Worm (Caenorhabditis elegans): ENCODE measurements around the gene ceh-49.

Gene ceh-49

ce11 chrV:6120156-6120879, at the start of gene ceh-49:
Gene ceh-49, minus strand, starts transcription at chrV:6120206.
- TF ChIP-seq ama-1 (optimal IDR thresholded peaks at IDR 0.05) (no peak), hmg-4 (GFP tag; optimal IDR thresholded peaks at IDR 0.05) (no peak), B0310.2 (tag; optimal IDR thresholded peaks at IDR 0.05) (no peak), hnd-1 (tag; optimal IDR thresholded peaks at IDR 0.05) (no peak), aly-1 (tag; optimal IDR thresholded peaks at IDR 0.05) (no peak)

- TF ChIP-seq tbx-11 (GFP tag; IDR thresholded peaks at IDR 0.05), result no peak
- no peak for TF ChIP-seq sea-1 (GFP tag; conservative IDR thresholded peaks at IDR 0.05)
- TF ChIP-seq aly-1 (tag; optimal IDR thresholded peaks at IDR 0.05), result no peak
- TF ChIP-seq ama-1 (optimal IDR thresholded peaks at IDR 0.05), result no peak
- TF ChIP-seq hnd-1 (tag; optimal IDR thresholded peaks at IDR 0.05), result no peak
- TF ChIP-seq ceh-13 (GFP tag; optimal IDR thresholded peaks at IDR 0.05), result no peak
Observed at ce11 chrV:6138167-6138566, 18.2 kb upstream of the ceh-49 start.

- TF ChIP-seq tra-4 (tag; optimal IDR thresholded peaks at IDR 0.05) (no peak), aly-1 (tag; optimal IDR thresholded peaks at IDR 0.05) (no peak), F13C5.2 (tag; optimal IDR thresholded peaks at IDR 0.05) (no peak), hmbx-1 (tag; optimal IDR thresholded peaks at IDR 0.05) (no peak), tbx-11 (GFP tag; IDR thresholded peaks at IDR 0.05) (no peak)
Observed at ce11 chrV:6135428-6135827, 15.4 kb upstream of the ceh-49 start.

DNA sequence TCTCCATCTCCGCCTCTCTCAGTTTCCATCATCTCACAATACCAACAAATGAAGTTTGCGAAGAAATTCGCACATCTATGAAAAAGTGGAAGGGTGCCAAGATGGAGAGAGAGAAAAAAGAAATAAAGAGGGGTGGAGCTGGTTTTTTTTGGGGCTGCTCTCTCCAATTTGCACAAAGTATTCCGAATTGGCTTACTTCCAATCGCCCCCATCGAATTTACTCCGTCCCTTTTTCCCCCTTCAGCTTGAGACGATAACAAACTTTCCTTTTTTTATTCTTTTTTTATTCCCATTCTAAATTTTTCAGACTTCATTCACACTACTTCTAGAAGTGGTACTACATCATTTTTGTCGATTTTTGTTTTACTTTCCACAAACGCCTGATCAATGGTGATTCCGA, 11.1 kb upstream of the ceh-49 start, which contains the start of gene exp-2:
Gene exp-2 (plus strand): TSS at position 301 of the 400 bp plus-strand sequence.
- TF ChIP-seq hnd-1 (tag; optimal IDR thresholded peaks at IDR 0.05) (no peak), B0310.2 (tag; optimal IDR thresholded peaks at IDR 0.05) (no peak), scrt-1 (GFP tag; IDR thresholded peaks at IDR 0.05) (no peak), flt-1 (GFP tag; IDR thresholded peaks at IDR 0.05) (no peak), hmbx-1 (tag; optimal IDR thresholded peaks at IDR 0.05) (no peak), pes-1 (GFP tag; IDR thresholded peaks at IDR 0.05) (no peak), ets-7 (tag; optimal IDR thresholded peaks at IDR 0.05) (no peak), tra-4 (tag; optimal IDR thresholded peaks at IDR 0.05) (no peak), sea-1 (GFP tag; conservative IDR thresholded peaks at IDR 0.05) (no peak), tbx-37 (GFP tag; conservative IDR thresholded peaks at IDR 0.05) (no peak), ceh-36 (tag; optimal IDR thresholded peaks at IDR 0.05) (no peak), hmg-4 (GFP tag; optimal IDR thresholded peaks at IDR 0.05) (no peak), F13C5.2 (tag; optimal IDR thresholded peaks at IDR 0.05) (no peak), aly-1 (tag; optimal IDR thresholded peaks at IDR 0.05) (no peak), tbx-11 (GFP tag; IDR thresholded peaks at IDR 0.05) (no peak), ama-1 (optimal IDR thresholded peaks at IDR 0.05) (no peak)

ce11 chrV:6128355-6128754, 8.3 kb upstream of the ceh-49 start:
- TF ChIP-seq pes-1 (GFP tag; IDR thresholded peaks at IDR 0.05) (no peak), hnd-1 (tag; optimal IDR thresholded peaks at IDR 0.05) (no peak), flt-1 (GFP tag; IDR thresholded peaks at IDR 0.05) (no peak), tbx-37 (GFP tag; conservative IDR thresholded peaks at IDR 0.05) (no peak), B0310.2 (tag; optimal IDR thresholded peaks at IDR 0.05) (no peak), sea-1 (GFP tag; conservative IDR thresholded peaks at IDR 0.05) (no peak)

DNA sequence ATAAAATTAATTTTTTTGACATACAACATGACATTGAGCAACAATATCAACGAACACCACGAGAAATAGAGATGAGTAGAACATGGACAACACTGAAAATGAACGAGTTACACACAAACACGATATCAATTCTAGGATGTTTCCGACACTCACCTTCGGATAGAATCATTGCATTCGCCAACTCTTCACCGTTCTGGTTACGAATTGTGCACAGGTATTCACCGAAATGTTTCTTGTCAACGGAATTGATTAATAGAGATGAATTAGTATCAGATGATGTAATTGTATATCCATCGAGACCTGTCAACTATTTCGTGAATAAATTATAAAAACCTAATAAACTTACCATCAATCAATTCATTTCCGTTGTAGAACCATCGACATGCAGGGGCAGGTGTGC, 1.7 kb upstream of the ceh-49 start:
- TF ChIP-seq ceh-13 (GFP tag; optimal IDR thresholded peaks at IDR 0.05), result no peak
- TF ChIP-seq ama-1 (optimal IDR thresholded peaks at IDR 0.05), result no peak
- TF ChIP-seq B0310.2 (tag; optimal IDR thresholded peaks at IDR 0.05), result no peak
- no peak for TF ChIP-seq hmbx-1 (tag; optimal IDR thresholded peaks at IDR 0.05)
- no peak for TF ChIP-seq tra-4 (tag; optimal IDR thresholded peaks at IDR 0.05)
- TF ChIP-seq ceh-36 (tag; optimal IDR thresholded peaks at IDR 0.05), result no peak
- TF ChIP-seq tbx-37 (GFP tag; conservative IDR thresholded peaks at IDR 0.05), result no peak
- TF ChIP-seq pes-1 (GFP tag; IDR thresholded peaks at IDR 0.05), result no peak
- no peak for TF ChIP-seq sea-1 (GFP tag; conservative IDR thresholded peaks at IDR 0.05)
- TF ChIP-seq scrt-1 (GFP tag; IDR thresholded peaks at IDR 0.05), result no peak
- no peak for TF ChIP-seq aly-1 (tag; optimal IDR thresholded peaks at IDR 0.05)
- TF ChIP-seq F13C5.2 (tag; optimal IDR thresholded peaks at IDR 0.05), result no peak
- TF ChIP-seq hmg-4 (GFP tag; optimal IDR thresholded peaks at IDR 0.05), result no peak
- TF ChIP-seq ets-7 (tag; optimal IDR thresholded peaks at IDR 0.05), result no peak
- TF ChIP-seq hnd-1 (tag; optimal IDR thresholded peaks at IDR 0.05), result no peak
- no peak for TF ChIP-seq flt-1 (GFP tag; IDR thresholded peaks at IDR 0.05)
- no peak for TF ChIP-seq tbx-11 (GFP tag; IDR thresholded peaks at IDR 0.05)

- TF ChIP-seq tbx-37 (GFP tag; conservative IDR thresholded peaks at IDR 0.05) (no peak), hmg-4 (GFP tag; optimal IDR thresholded peaks at IDR 0.05) (no peak), flt-1 (GFP tag; IDR thresholded peaks at IDR 0.05) (no peak), tra-4 (tag; optimal IDR thresholded peaks at IDR 0.05) (no peak), tbx-11 (GFP tag; IDR thresholded peaks at IDR 0.05) (no peak), ceh-13 (GFP tag; optimal IDR thresholded peaks at IDR 0.05) (no peak), scrt-1 (GFP tag; IDR thresholded peaks at IDR 0.05) (no peak), ceh-36 (tag; optimal IDR thresholded peaks at IDR 0.05) (no peak), hmbx-1 (tag; optimal IDR thresholded peaks at IDR 0.05) (no peak), B0310.2 (tag; optimal IDR thresholded peaks at IDR 0.05) (no peak), hnd-1 (tag; optimal IDR thresholded peaks at IDR 0.05) (no peak), sea-1 (GFP tag; conservative IDR thresholded peaks at IDR 0.05) (no peak), aly-1 (tag; optimal IDR thresholded peaks at IDR 0.05) (no peak), ets-7 (tag; optimal IDR thresholded peaks at IDR 0.05) (no peak)
Observed at ce11 chrV:6117013-6117412, 3.0 kb downstream of the ceh-49 start.

- TF ChIP-seq aly-1 (tag; optimal IDR thresholded peaks at IDR 0.05) (no peak), B0310.2 (tag; optimal IDR thresholded peaks at IDR 0.05) (no peak), ets-7 (tag; optimal IDR thresholded peaks at IDR 0.05) (no peak), ama-1 (optimal IDR thresholded peaks at IDR 0.05) (no peak), ceh-36 (tag; optimal IDR thresholded peaks at IDR 0.05) (no peak), scrt-1 (GFP tag; IDR thresholded peaks at IDR 0.05) (no peak)
Observed at ce11 chrV:6112823-6113222, 7.2 kb downstream of the ceh-49 start, which contains the start of gene F17A9.5. Gene F17A9.5, minus strand, starts transcription at chrV:6112997.
